Fruit fly (Drosophila melanogaster) whole organism: ENCODE results near the gene CG15368.

Experiments
- CG8478 ChIP-seq: fragments of >200 bp; optimal IDR thresholded peaks from 2 replicates; lab custom pipeline; 2018; ENCODE audit warnings: inconsistent platforms
- Dll ChIP-seq: fragments of >200 bp; optimal IDR thresholded peaks from 2 replicates; lab custom pipeline; 2017
- EcR ChIP-seq, 2 experiments: fragments of >200 bp; optimal IDR thresholded peaks; 2 replicates each; lab custom pipeline; 2017; ENCODE audit warnings: missing biosample characterization in 2 of 2, missing genetic modification characterization in 2 of 2, missing genetic modification reagents in 2 of 2
- pan ChIP-seq: fragments of >200 bp; optimal IDR thresholded peaks from 2 replicates; lab custom pipeline; 2017
- psq ChIP-seq: fragments of >200 bp; optimal IDR thresholded peaks from 2 replicates; lab custom pipeline; 2017

DNA sequence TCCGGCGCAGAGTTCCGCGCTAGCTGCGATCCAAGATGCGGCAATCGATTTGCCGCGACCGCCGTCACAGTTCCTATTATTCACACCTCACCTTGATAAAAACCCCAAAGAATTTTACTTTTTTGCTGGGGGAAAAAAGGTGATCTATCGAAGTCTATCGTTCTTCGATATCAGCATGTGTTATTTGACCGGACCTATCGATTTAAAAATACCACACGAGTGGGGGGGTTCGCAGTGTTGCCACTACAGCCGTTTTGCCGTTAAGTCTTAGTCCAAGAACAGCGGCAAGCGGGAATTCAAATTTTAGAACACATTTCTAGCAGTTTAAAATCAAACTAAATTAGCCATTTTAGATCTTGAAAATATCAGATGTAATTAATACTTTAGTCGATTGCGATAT, 16.6 kb downstream of the CG15368 start, which contains the start of gene CG12121:
- TF ChIP-seq psq (no peak), CG8478 (lab: Kevin White, UChicago) (no peak), pan (lab: Kevin White, UChicago) (no peak), EcR (GFP tag; optimal IDR thresholded peaks at IDR 0.05; lab: Kevin White, UChicago) (no peak), Dll (lab: Kevin White, UChicago) (no peak)
